Worm (Caenorhabditis elegans) whole organism, young adult: ENCODE results near the gene F32D8.3.

Experiments used
- C06A6.2 ChIP-seq: fragments of 200-800 bp; sonication (Bioruptor generic); conservative IDR thresholded peaks from 2 replicates; pipeline ENCODE4 v1.3.6; 2022; ENCODE audit warnings: missing genetic modification characterization, missing compliant biosample characterization
- F10E7.11 ChIP-seq: sonication (generic microtip); optimal IDR thresholded peaks from 2 replicates; lab custom pipeline; 2017; ENCODE audit warnings: mild to moderate bottlenecking, missing genetic modification characterization, moderate library complexity, missing compliant biosample characterization
- F22D6.2 ChIP-seq: sonication (generic microtip); optimal IDR thresholded peaks from 2 replicates; lab custom pipeline; 2016; ENCODE audit warnings: mild to moderate bottlenecking, missing genetic modification characterization, missing compliant biosample characterization
- F23B12.7 ChIP-seq: sonication (generic microtip); optimal IDR thresholded peaks from 2 replicates; lab custom pipeline; 2017; ENCODE audit warnings: missing genetic modification characterization, mild to moderate bottlenecking, missing compliant biosample characterization, antibody characterized with exemption, moderate library complexity; ENCODE audit not compliant: insufficient read depth
- F55B11.4 ChIP-seq: sonication (generic microtip); optimal IDR thresholded peaks from 2 replicates; lab custom pipeline; 2016; ENCODE audit warnings: missing compliant biosample characterization, missing genetic modification characterization, borderline replicate concordance; ENCODE audit not compliant: insufficient read depth
- T26A5.8 ChIP-seq: sonication (generic microtip); optimal IDR thresholded peaks from 2 replicates; lab custom pipeline; 2016; ENCODE audit warnings: missing genetic modification characterization, missing compliant biosample characterization
- Y53F4B.3 ChIP-seq: fragments of 200-800 bp; sonication (Bioruptor generic); IDR thresholded peaks from 2 replicates; pipeline ENCODE4 v1.3.6; 2022; ENCODE audit warnings: missing genetic modification reagents, missing genetic modification characterization, missing compliant biosample characterization
- Y95B8A.8 ChIP-seq: fragments of 200-800 bp; sonication (Bioruptor generic); IDR thresholded peaks from 2 replicates; pipeline ENCODE4 v1.3.6; 2022; ENCODE audit warnings: missing genetic modification reagents, missing genetic modification characterization, missing compliant biosample characterization
- ama-1 ChIP-seq, 3 experiments: fragments of 150-350 bp in 1 of 3; sonication (generic microtip) in 2 of 3; optimal IDR thresholded peaks; 2 replicates each; lab custom pipeline; 2014 to 2018; ENCODE audit warnings: missing biosample characterization in 2 of 3, missing genetic modification characterization in 2 of 3, missing genetic modification reagents in 2 of 3
- aptf-2 ChIP-seq: fragments of 200-800 bp; sonication (Bioruptor generic); conservative IDR thresholded peaks from 2 replicates; pipeline ENCODE4 v1.3.6; 2022; ENCODE audit warnings: missing genetic modification reagents, missing genetic modification characterization, missing compliant biosample characterization
- aptf-3 ChIP-seq: fragments of 200-800 bp; sonication (Bioruptor generic); IDR thresholded peaks from 2 replicates; pipeline ENCODE4 v1.3.6; 2022; ENCODE audit warnings: missing genetic modification characterization, missing compliant biosample characterization
- bed-1 ChIP-seq: fragments of 200-800 bp; sonication (Bioruptor generic); IDR thresholded peaks from 2 replicates; pipeline ENCODE4 v1.3.6; 2022; ENCODE audit warnings: missing genetic modification reagents, missing genetic modification characterization, missing compliant biosample characterization
- bed-2 ChIP-seq: fragments of 200-800 bp; sonication (Bioruptor generic); IDR thresholded peaks from 2 replicates; pipeline ENCODE4 v1.3.6; 2022; ENCODE audit warnings: missing genetic modification reagents, missing genetic modification characterization, missing compliant biosample characterization
- ccch-3 ChIP-seq: fragments of 200-800 bp; sonication (Bioruptor generic); optimal IDR thresholded peaks from 2 replicates; lab custom pipeline; 2018; ENCODE audit warnings: mild to moderate bottlenecking, missing genetic modification characterization, missing compliant biosample characterization
- ceh-40 ChIP-seq: fragments of 200-800 bp; sonication (Bioruptor generic); IDR thresholded peaks from 2 replicates; pipeline ENCODE4 v1.3.6; 2022; ENCODE audit warnings: missing genetic modification characterization, missing compliant biosample characterization
- dpff-1 ChIP-seq: sonication (generic microtip); optimal IDR thresholded peaks from 2 replicates; lab custom pipeline; 2017; ENCODE audit warnings: mild to moderate bottlenecking, missing genetic modification characterization, missing compliant biosample characterization
- dpl-1 ChIP-seq: fragments of 150-350 bp; optimal IDR thresholded peaks from 2 replicates; lab custom pipeline; 2014; ENCODE audit warnings: missing biosample characterization, missing genetic modification reagents, missing genetic modification characterization
- efl-1 ChIP-seq: fragments of 150-350 bp; optimal IDR thresholded peaks from 2 replicates; lab custom pipeline; 2014; ENCODE audit warnings: missing biosample characterization, missing genetic modification reagents, missing genetic modification characterization
- egl-18 ChIP-seq: fragments of 200-800 bp; sonication (Bioruptor generic); IDR thresholded peaks from 2 replicates; pipeline ENCODE4 v1.3.6; 2022; ENCODE audit warnings: missing genetic modification reagents, missing genetic modification characterization, missing compliant biosample characterization
- egrh-3 ChIP-seq: fragments of 200-800 bp; sonication (Bioruptor generic); IDR thresholded peaks from 2 replicates; pipeline ENCODE4 v1.3.6; 2022; ENCODE audit warnings: missing genetic modification reagents, missing genetic modification characterization, missing compliant biosample characterization
- ekl-4 ChIP-seq: fragments of 200-800 bp; sonication (Bioruptor generic); IDR thresholded peaks from 2 replicates; pipeline ENCODE4 v1.3.6; 2022; ENCODE audit warnings: missing genetic modification reagents, missing genetic modification characterization, missing compliant biosample characterization
- fkh-3 ChIP-seq: sonication (generic microtip); optimal IDR thresholded peaks from 2 replicates; lab custom pipeline; 2016; ENCODE audit warnings: mild to moderate bottlenecking, missing genetic modification characterization, missing compliant biosample characterization
- hsf-1 ChIP-seq: fragments of 200-800 bp; sonication (Bioruptor generic); IDR thresholded peaks from 2 replicates; pipeline ENCODE4 v1.3.6; 2022; ENCODE audit warnings: missing genetic modification reagents, missing genetic modification characterization, missing compliant biosample characterization
- lin-26 ChIP-seq: fragments of 200-800 bp; sonication (Bioruptor generic); IDR thresholded peaks from 2 replicates; pipeline ENCODE4 v1.3.6; 2022; ENCODE audit warnings: missing genetic modification reagents, missing genetic modification characterization, missing compliant biosample characterization
- lin-40 ChIP-seq: sonication (generic microtip); optimal IDR thresholded peaks from 2 replicates; lab custom pipeline; 2016; ENCODE audit warnings: missing genetic modification characterization, mild to moderate bottlenecking, missing compliant biosample characterization, missing genotype, missing genetic modification reagents
- mel-28 ChIP-seq: sonication (generic microtip); optimal IDR thresholded peaks from 2 replicates; lab custom pipeline; 2016; ENCODE audit warnings: borderline replicate concordance, mild to moderate bottlenecking, missing genetic modification characterization, missing compliant biosample characterization
- nfya-2 ChIP-seq: fragments of 200-800 bp; sonication (Bioruptor generic); IDR thresholded peaks from 2 replicates; pipeline ENCODE4 v1.3.6; 2022; ENCODE audit warnings: missing genetic modification reagents, missing genetic modification characterization, missing compliant biosample characterization
- nhr-120 ChIP-seq: fragments of 200-800 bp; sonication (Bioruptor generic); IDR thresholded peaks from 2 replicates; pipeline ENCODE4 v1.3.6; 2022; ENCODE audit warnings: missing genetic modification characterization, missing compliant biosample characterization
- nhr-80 ChIP-seq: sonication (generic microtip); optimal IDR thresholded peaks from 2 replicates; lab custom pipeline; 2016; ENCODE audit warnings: missing genetic modification characterization, missing compliant biosample characterization
- rcor-1 ChIP-seq: fragments of 200-800 bp; sonication (Bioruptor generic); IDR thresholded peaks from 2 replicates; pipeline ENCODE4 v1.3.6; 2022; ENCODE audit warnings: missing genetic modification reagents, missing genetic modification characterization, missing compliant biosample characterization
- repo-1 ChIP-seq: sonication (generic microtip); optimal IDR thresholded peaks from 2 replicates; lab custom pipeline; 2017; ENCODE audit warnings: mild to moderate bottlenecking, missing genetic modification characterization, missing compliant biosample characterization
- snpc-1.1 ChIP-seq: sonication (generic microtip); optimal IDR thresholded peaks from 2 replicates; lab custom pipeline; 2017; ENCODE audit warnings: missing genetic modification characterization, mild to moderate bottlenecking, missing compliant biosample characterization, antibody characterized with exemption, moderate library complexity, missing genotype, missing genetic modification reagents; ENCODE audit not compliant: insufficient read depth
- somi-1 ChIP-seq: fragments of 200-800 bp; sonication (Bioruptor generic); optimal IDR thresholded peaks from 2 replicates; lab custom pipeline; 2018; ENCODE audit warnings: mild to moderate bottlenecking, missing genetic modification characterization, missing compliant biosample characterization
- sptf-2 ChIP-seq: fragments of 200-800 bp; sonication (Bioruptor generic); optimal IDR thresholded peaks from 2 replicates; lab custom pipeline; 2018; ENCODE audit warnings: mild to moderate bottlenecking, missing genetic modification characterization, missing compliant biosample characterization
- tbp1 ChIP-seq: fragments of 200-800 bp; sonication (Bioruptor generic); optimal IDR thresholded peaks from 2 replicates; lab custom pipeline; 2018; ENCODE audit warnings: mild to moderate bottlenecking, missing genetic modification characterization, missing compliant biosample characterization
- zim-3 ChIP-seq: sonication (generic microtip); optimal IDR thresholded peaks from 2 replicates; lab custom pipeline; 2017; ENCODE audit warnings: mild to moderate bottlenecking, missing genetic modification characterization, moderate library complexity, missing compliant biosample characterization
- ztf-18 ChIP-seq: sonication (generic microtip); optimal IDR thresholded peaks from 2 replicates; lab custom pipeline; 2016; ENCODE audit warnings: missing genotype, mild to moderate bottlenecking, missing genetic modification characterization, missing compliant biosample characterization
- ztf-3 ChIP-seq: fragments of 200-800 bp; sonication (Bioruptor generic); optimal IDR thresholded peaks from 2 replicates; lab custom pipeline; 2018; ENCODE audit warnings: mild to moderate bottlenecking, missing genetic modification characterization, missing compliant biosample characterization
- ztf-6 ChIP-seq: fragments of 200-800 bp; sonication (Bioruptor generic); IDR thresholded peaks from 2 replicates; pipeline ENCODE4 v1.3.6; 2022; ENCODE audit warnings: missing genetic modification reagents, missing genetic modification characterization, missing compliant biosample characterization

Gene F32D8.3

ce11 chrV:10925658-10926057, 39.0 kb downstream of the F32D8.3 start:
- TF ChIP-seq dpl-1 (GFP tag; lab: Kevin White, UChicago) (no peak), F55B11.4 (tag; lab: Kevin White, UChicago) (no peak), ztf-3 (GFP tag; lab: Kevin White, UChicago) (no peak), zim-3 (tag; lab: Kevin White, UChicago) (no peak)

DNA sequence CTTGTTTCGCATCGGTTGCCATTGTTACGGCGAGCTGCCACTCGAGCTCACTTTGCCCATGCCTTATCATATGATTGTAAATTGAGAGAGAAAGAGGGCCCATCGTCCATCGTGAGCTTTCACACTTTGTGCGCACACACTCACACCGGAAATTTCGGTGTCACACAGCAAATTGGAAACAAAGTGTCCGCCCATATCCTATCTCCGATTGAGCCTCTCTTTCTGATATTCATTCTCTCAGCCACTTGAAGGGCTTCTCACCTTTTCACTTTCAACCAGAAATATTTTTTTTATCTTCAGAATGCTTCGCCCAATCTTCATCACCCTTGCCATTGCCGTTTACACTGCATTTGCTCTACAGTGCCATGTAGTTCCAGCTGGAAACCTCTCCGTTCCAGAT, 42.9 kb downstream of the F32D8.3 start, which contains the start of gene F58B4.3:
TSS of gene F58B4.3 (plus strand) at position 301 of the 400 bp plus-strand sequence.
- TF ChIP-seq ztf-6 (GFP tag; lab: Robert Waterston, UW) (no peak), ceh-40 (no peak), efl-1 (GFP tag; lab: Kevin White, UChicago) (no peak), ekl-4 (GFP tag; lab: Robert Waterston, UW) (no peak), nhr-80 (tag; lab: Kevin White, UChicago) (no peak)

DNA sequence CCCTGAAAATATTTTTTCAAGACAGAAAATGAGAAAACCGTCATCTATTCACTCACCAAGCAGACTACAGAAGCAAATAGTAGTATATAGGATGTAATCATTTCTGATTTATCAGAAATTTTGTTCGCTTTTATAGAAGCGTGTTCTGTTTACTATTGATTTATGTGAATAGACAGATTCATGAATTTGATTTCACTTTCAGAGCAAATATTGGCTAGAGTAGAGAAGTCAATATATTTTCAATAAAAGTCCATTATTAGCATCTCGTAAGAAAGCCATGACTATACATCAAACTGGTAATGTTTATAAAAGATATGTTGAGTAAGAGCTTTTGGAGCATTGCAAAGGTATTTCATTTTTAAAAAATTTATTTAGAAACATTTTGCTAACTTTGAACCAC, 44.6 kb downstream of the F32D8.3 start, which contains the start of gene scvp-1:
TSS of gene scvp-1 (minus strand) at position 101 of the 400 bp plus-strand sequence.
- TF ChIP-seq aptf-3 (GFP tag; lab: Robert Waterston, UW) (no peak), F10E7.11 (tag; lab: Kevin White, UChicago) (no peak)

DNA sequence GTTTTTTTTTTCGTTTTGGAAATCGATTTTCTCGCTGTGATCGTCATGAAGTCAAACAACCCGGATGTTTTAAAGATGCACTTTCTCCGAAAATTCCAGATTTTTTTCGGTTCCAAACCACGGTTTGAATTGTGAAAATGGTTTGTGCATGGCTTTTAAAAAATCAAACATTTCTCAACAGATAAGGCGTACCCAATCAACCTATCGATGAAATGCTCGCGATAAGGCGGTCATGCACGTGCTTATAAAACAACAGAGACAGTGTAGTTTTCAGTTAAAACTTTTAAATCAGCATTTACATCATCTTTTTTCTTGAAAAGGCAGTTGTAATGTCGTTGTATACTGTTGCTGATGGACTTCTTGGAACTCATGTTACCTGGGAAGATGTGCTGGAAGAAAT, 45.8 kb downstream of the F32D8.3 start, which contains the start of gene F58B4.5:
TSS of gene F58B4.5 (plus strand) at position 283 of the 400 bp plus-strand sequence.
- TF ChIP-seq egrh-3 (GFP tag; lab: Robert Waterston, UW) (no peak), nhr-80 (tag; lab: Kevin White, UChicago) (peak; percentile 92)
- TF ChIP-seq, all 124 proteins: peak for 1

DNA sequence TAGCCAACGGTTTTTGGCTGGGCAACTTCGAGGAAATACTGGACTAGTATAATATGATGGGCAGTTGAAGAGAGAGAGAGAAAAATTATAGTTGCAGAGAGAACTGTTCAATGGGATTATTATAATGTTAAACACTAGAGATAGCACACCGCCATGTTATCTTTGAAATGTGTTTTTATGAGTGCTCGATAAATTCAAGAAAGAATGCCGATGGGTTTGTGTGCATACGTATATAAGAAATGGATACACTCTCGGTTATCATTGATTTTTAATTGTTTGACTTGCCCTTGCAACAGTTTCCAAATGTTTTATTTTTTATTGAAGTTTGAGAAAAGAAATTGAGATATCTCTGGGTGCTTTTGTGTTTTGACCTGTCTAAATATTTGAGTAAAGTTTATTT, 50.0 kb downstream of the F32D8.3 start, which contains the start of gene F17C11.12:
TSS of gene F17C11.12 (minus strand) at position 240 of the 400 bp plus-strand sequence.
- TF ChIP-seq rcor-1 (GFP tag; lab: Robert Waterston, UW) (no peak), nhr-80 (tag; lab: Kevin White, UChicago) (peak; percentile 66), nfya-2 (no peak)

ce11 chrV:10937294-10937693, 50.7 kb downstream of the F32D8.3 start:
- no peak for TF ChIP-seq T26A5.8
- TF ChIP-seq repo-1 (tag; lab: Kevin White, UChicago): peak; percentile 21
- no peak for TF ChIP-seq snpc-1.1 (tag; lab: Kevin White, UChicago)
- TF ChIP-seq egrh-3 (GFP tag; lab: Robert Waterston, UW): no peak
- peak; percentile 37 for TF ChIP-seq ama-1 (optimal IDR thresholded peaks at IDR 0.05; lab: Kevin White, UChicago)
- TF ChIP-seq ama-1 (GFP tag; optimal IDR thresholded peaks at IDR 0.05; lab: Kevin White, UChicago): peak in 1 of 2 experiments; percentile 10
- no peak for TF ChIP-seq egl-18
- TF ChIP-seq bed-2 (GFP tag; lab: Robert Waterston, UW): no peak
- TF ChIP-seq hsf-1 (GFP tag; lab: Robert Waterston, UW): no peak
- no peak for TF ChIP-seq fkh-3
- no peak for TF ChIP-seq zim-3 (tag; lab: Kevin White, UChicago)
- TF ChIP-seq mel-28 (tag; lab: Kevin White, UChicago): no peak
- TF ChIP-seq lin-26 (GFP tag; lab: Robert Waterston, UW): no peak
- peak; percentile 33 for TF ChIP-seq C06A6.2 (GFP tag; lab: Robert Waterston, UW)
- peak; percentile 50 for TF ChIP-seq somi-1
- TF ChIP-seq aptf-2 (GFP tag; lab: Robert Waterston, UW): no peak
- TF ChIP-seq bed-1: no peak
- TF ChIP-seq tbp1 (GFP tag; lab: Kevin White, UChicago): peak; percentile 2
- no peak for TF ChIP-seq sptf-2 (GFP tag; lab: Kevin White, UChicago)
- no peak for TF ChIP-seq F23B12.7 (tag; lab: Kevin White, UChicago)
- no peak for TF ChIP-seq ccch-3 (GFP tag; lab: Kevin White, UChicago)
- TF ChIP-seq nhr-120 (GFP tag; lab: Robert Waterston, UW): no peak
- no peak for TF ChIP-seq dpff-1 (tag; lab: Kevin White, UChicago)
- TF ChIP-seq Y95B8A.8 (GFP tag; lab: Robert Waterston, UW): no peak
- no peak for TF ChIP-seq ztf-18 (tag; lab: Kevin White, UChicago)
- TF ChIP-seq lin-40: peak; percentile 33
- no peak for TF ChIP-seq F22D6.2 (tag; lab: Kevin White, UChicago)
- TF ChIP-seq Y53F4B.3 (GFP tag; lab: Robert Waterston, UW): no peak
